Fruit fly (Drosophila melanogaster) whole organism, embryonic: ENCODE data around the gene nerfin-2.

Source experiments
- BtbVII ChIP-seq: fragments of 200-800 bp; sonication (Bioruptor generic); optimal IDR thresholded peaks from 3 replicates; lab custom pipeline; 2017; ENCODE audit warnings: missing biosample characterization, mild to moderate bottlenecking, missing genetic modification characterization
- CG12942 ChIP-seq: fragments of 200-800 bp; sonication (Bioruptor generic); optimal IDR thresholded peaks from 3 replicates; lab custom pipeline; 2016; ENCODE audit warnings: missing biosample characterization, missing genetic modification characterization
- CG13123 ChIP-seq: fragments of 200-800 bp; sonication (Bioruptor generic); optimal IDR thresholded peaks from 2 replicates; lab custom pipeline; 2016; ENCODE audit warnings: missing biosample characterization, missing genetic modification characterization
- CG14050 ChIP-seq: fragments of 200-800 bp; sonication (Bioruptor generic); IDR thresholded peaks from 3 replicates; pipeline ENCODE4 v1.3.6; 2022; ENCODE audit warnings: missing biosample characterization, missing genetic modification characterization
- CG15073 ChIP-seq: fragments of 200-800 bp; sonication (Bioruptor generic); optimal IDR thresholded peaks from 2 replicates; lab custom pipeline; 2016; ENCODE audit warnings: missing biosample characterization, missing genetic modification characterization
- CG15269 ChIP-seq: fragments of 200-800 bp; sonication (Bioruptor generic); optimal IDR thresholded peaks from 2 replicates; lab custom pipeline; 2018; ENCODE audit warnings: missing biosample characterization, mild to moderate bottlenecking, missing genetic modification characterization, moderate library complexity
- CG1603 ChIP-seq: fragments of 200-800 bp; sonication (Bioruptor generic); optimal IDR thresholded peaks from 2 replicates; lab custom pipeline; 2019; ENCODE audit warnings: missing biosample characterization, mild to moderate bottlenecking, missing genetic modification characterization, moderate library complexity
- CG1647 ChIP-seq: fragments of 200-800 bp; sonication (Bioruptor generic); optimal IDR thresholded peaks from 3 replicates; lab custom pipeline; 2016; ENCODE audit warnings: missing biosample characterization, missing genetic modification characterization
- CG16815 ChIP-seq: fragments of 200-800 bp; sonication (Bioruptor generic); optimal IDR thresholded peaks from 3 replicates; lab custom pipeline; 2017; ENCODE audit warnings: missing biosample characterization, mild to moderate bottlenecking, missing genetic modification characterization
- CG18011 ChIP-seq: fragments of 200-800 bp; sonication (Bioruptor generic); optimal IDR thresholded peaks from 2 replicates; lab custom pipeline; 2017; ENCODE audit warnings: missing biosample characterization, missing genetic modification characterization, mild to moderate bottlenecking, moderate library complexity, missing genotype
- CG18262 ChIP-seq: fragments of 200-800 bp; optimal IDR thresholded peaks from 3 replicates; lab custom pipeline; 2019; ENCODE audit warnings: missing biosample characterization, mild to moderate bottlenecking, missing genetic modification characterization, moderate library complexity
- CG30431 ChIP-seq: fragments of 200-800 bp; sonication (Bioruptor generic); optimal IDR thresholded peaks from 2 replicates; lab custom pipeline; 2017; ENCODE audit warnings: missing biosample characterization, missing genetic modification characterization
- CG31365 ChIP-seq: fragments of 200-800 bp; sonication (Bioruptor generic); optimal IDR thresholded peaks from 2 replicates; lab custom pipeline; 2018; ENCODE audit warnings: missing biosample characterization, mild to moderate bottlenecking, missing genetic modification characterization
- CG32772 ChIP-seq: fragments of 200-800 bp; sonication (Bioruptor generic); IDR thresholded peaks from 2 replicates; pipeline ENCODE4 v1.3.6; 2022; ENCODE audit warnings: missing biosample characterization, missing genetic modification characterization
- CG34224 ChIP-seq: fragments of 200-800 bp; sonication (Bioruptor generic); IDR thresholded peaks from 3 replicates; pipeline ENCODE4 v1.3.6; 2022; ENCODE audit warnings: missing biosample characterization, missing genetic modification characterization; ENCODE audit not compliant: partially characterized antibody
- CG4282 ChIP-seq: fragments of 200-800 bp; sonication (Bioruptor generic); optimal IDR thresholded peaks from 2 replicates; lab custom pipeline; 2016; ENCODE audit warnings: missing biosample characterization, missing genetic modification characterization
- CG5180 ChIP-seq: fragments of 200-800 bp; sonication (Bioruptor generic); optimal IDR thresholded peaks from 3 replicates; lab custom pipeline; 2017; ENCODE audit warnings: missing biosample characterization, missing genetic modification characterization, mild to moderate bottlenecking, moderate library complexity, missing genetic modification reagents
- CG7987 ChIP-seq: fragments of 200-800 bp; sonication (Bioruptor generic); optimal IDR thresholded peaks from 2 replicates; lab custom pipeline; 2018; ENCODE audit warnings: missing biosample characterization, mild to moderate bottlenecking, missing genetic modification characterization, moderate library complexity
- CG8924 ChIP-seq: fragments of 200-800 bp; optimal IDR thresholded peaks from 3 replicates; lab custom pipeline; 2019; ENCODE audit warnings: missing biosample characterization, mild to moderate bottlenecking, missing genetic modification characterization, moderate library complexity
- CTCF ChIP-seq: fragments of 200-800 bp; sonication (Bioruptor generic); optimal IDR thresholded peaks from 2 replicates; lab custom pipeline; 2017; ENCODE audit warnings: missing biosample characterization, mild to moderate bottlenecking, missing genetic modification characterization, moderate library complexity
- Elba2 ChIP-seq: fragments of 200-800 bp; sonication (Bioruptor generic); optimal IDR thresholded peaks from 3 replicates; lab custom pipeline; 2016; ENCODE audit warnings: missing biosample characterization, missing genetic modification characterization
- Fer2 ChIP-seq: fragments of 200-800 bp; sonication (Bioruptor generic); optimal IDR thresholded peaks from 2 replicates; lab custom pipeline; 2018; ENCODE audit warnings: missing biosample characterization, mild to moderate bottlenecking, missing genetic modification characterization, moderate library complexity
- Hand ChIP-seq: fragments of 200-800 bp; sonication (Bioruptor generic); optimal IDR thresholded peaks from 2 replicates; lab custom pipeline; 2017; ENCODE audit warnings: mild to moderate bottlenecking, missing biosample characterization, missing genetic modification reagents, missing genetic modification characterization
- Hmr ChIP-seq: fragments of 200-800 bp; sonication (Bioruptor generic); optimal IDR thresholded peaks from 3 replicates; lab custom pipeline; 2017; ENCODE audit warnings: mild to moderate bottlenecking, missing biosample characterization, missing genetic modification reagents, missing genetic modification characterization
- Hr3 ChIP-seq: fragments of 200-800 bp; sonication (Bioruptor generic); optimal IDR thresholded peaks from 3 replicates; lab custom pipeline; 2016; ENCODE audit warnings: missing biosample characterization, missing genetic modification characterization
- Hr39 ChIP-seq: fragments of >200 bp; optimal IDR thresholded peaks from 2 replicates; lab custom pipeline; 2017
- NFAT ChIP-seq: fragments of 200-800 bp; sonication (Bioruptor generic); IDR thresholded peaks from 2 replicates; pipeline ENCODE4 v1.3.6; 2022; ENCODE audit warnings: missing biosample characterization, missing genetic modification characterization
- PHDP ChIP-seq: fragments of 200-800 bp; sonication (Bioruptor generic); optimal IDR thresholded peaks from 3 replicates; lab custom pipeline; 2018; ENCODE audit warnings: missing biosample characterization, mild to moderate bottlenecking, missing genetic modification characterization, moderate library complexity
- Sox100B ChIP-seq: fragments of 200-800 bp; sonication (Bioruptor generic); optimal IDR thresholded peaks from 3 replicates; lab custom pipeline; 2018; ENCODE audit warnings: missing biosample characterization, mild to moderate bottlenecking, missing genetic modification characterization
- Stat92E ChIP-seq, 3 experiments: fragments of >200 bp in 2 of 3; fragments of 200-800 bp in 1 of 3; sonication (Bioruptor generic) in 1 of 3; optimal IDR thresholded peaks; 2 replicates each; lab custom pipeline; 2017 to 2019; ENCODE audit warnings: missing biosample characterization in 3 of 3, missing genetic modification characterization in 3 of 3, mild to moderate bottlenecking in 1 of 3, moderate library complexity in 1 of 3
- Trl ChIP-seq, 3 experiments: fragments of >200 bp in 2 of 3; fragments of 200-800 bp in 1 of 3; sonication (Bioruptor generic) in 1 of 3; optimal IDR thresholded peaks; 2 replicates in 1 of 3; 3 replicates in 2 of 3; lab custom pipeline; 2016 to 2017; ENCODE audit warnings: missing biosample characterization in 1 of 3, missing genetic modification characterization in 1 of 3
- Xrp1 ChIP-seq: fragments of 200-800 bp; sonication (Bioruptor generic); IDR thresholded peaks from 2 replicates; pipeline ENCODE4 v1.3.6; 2022; ENCODE audit warnings: missing biosample characterization, missing genetic modification characterization
- al ChIP-seq: fragments of 200-800 bp; sonication (Bioruptor generic); IDR thresholded peaks from 2 replicates; pipeline ENCODE4 v1.3.6; 2022; ENCODE audit warnings: missing biosample characterization, missing genetic modification characterization
- bowl ChIP-seq: fragments of 200-800 bp; sonication (Bioruptor generic); IDR thresholded peaks from 2 replicates; pipeline ENCODE4 v1.3.6; 2022; ENCODE audit warnings: missing biosample characterization, missing genetic modification characterization
- br ChIP-seq: fragments of >200 bp; optimal IDR thresholded peaks from 2 replicates; lab custom pipeline; 2017
- cato ChIP-seq: fragments of 200-800 bp; sonication (Bioruptor generic); optimal IDR thresholded peaks from 2 replicates; lab custom pipeline; 2016; ENCODE audit warnings: missing biosample characterization, missing genetic modification characterization, borderline replicate concordance
- fru ChIP-seq: fragments of >200 bp; optimal IDR thresholded peaks from 2 replicates; lab custom pipeline; 2017
- fu2 ChIP-seq: fragments of 200-800 bp; sonication (Bioruptor generic); optimal IDR thresholded peaks from 2 replicates; lab custom pipeline; 2016; ENCODE audit warnings: missing biosample characterization, missing genetic modification characterization
- gem ChIP-seq: fragments of 200-800 bp; sonication (Bioruptor generic); optimal IDR thresholded peaks from 2 replicates; lab custom pipeline; 2019; ENCODE audit warnings: missing biosample characterization, mild to moderate bottlenecking, missing genetic modification characterization, moderate library complexity
- gsb-n ChIP-seq: fragments of 200-800 bp; sonication (Bioruptor generic); optimal IDR thresholded peaks from 3 replicates; lab custom pipeline; 2018; ENCODE audit warnings: missing biosample characterization, mild to moderate bottlenecking, missing genetic modification characterization
- klu ChIP-seq: fragments of 200-800 bp; sonication (Bioruptor generic); IDR thresholded peaks from 2 replicates; pipeline ENCODE4 v1.3.6; 2022; ENCODE audit warnings: missing biosample characterization, missing genetic modification characterization
- lmd ChIP-seq: fragments of 200-800 bp; sonication (Bioruptor generic); IDR thresholded peaks from 2 replicates; pipeline ENCODE4 v1.3.6; 2022; ENCODE audit warnings: missing biosample characterization, missing genetic modification characterization
- mld ChIP-seq: fragments of 200-800 bp; sonication (Bioruptor generic); IDR thresholded peaks from 3 replicates; pipeline ENCODE4 v1.3.6; 2022; ENCODE audit warnings: missing biosample characterization, missing genetic modification characterization; ENCODE audit not compliant: partially characterized antibody
- nau ChIP-seq: fragments of 200-800 bp; sonication (Bioruptor generic); optimal IDR thresholded peaks from 3 replicates; lab custom pipeline; 2017; ENCODE audit warnings: missing biosample characterization, mild to moderate bottlenecking, missing genetic modification characterization, missing genetic modification reagents
- phol ChIP-seq: fragments of 200-800 bp; sonication (Bioruptor generic); optimal IDR thresholded peaks from 3 replicates; lab custom pipeline; 2018; ENCODE audit warnings: missing biosample characterization, mild to moderate bottlenecking, missing genetic modification characterization, moderate library complexity
- pzg ChIP-seq: fragments of 200-800 bp; sonication (Bioruptor generic); optimal IDR thresholded peaks from 3 replicates; lab custom pipeline; 2018; ENCODE audit warnings: missing biosample characterization, mild to moderate bottlenecking, missing genetic modification characterization, moderate library complexity
- slou ChIP-seq: fragments of 200-800 bp; sonication (Bioruptor generic); optimal IDR thresholded peaks from 3 replicates; lab custom pipeline; 2016; ENCODE audit warnings: missing biosample characterization, missing genetic modification characterization
- stwl ChIP-seq: fragments of 200-800 bp; sonication (Bioruptor generic); optimal IDR thresholded peaks from 3 replicates; lab custom pipeline; 2018; ENCODE audit warnings: missing biosample characterization, mild to moderate bottlenecking, missing genetic modification characterization, moderate library complexity
- tap ChIP-seq: fragments of 200-800 bp; optimal IDR thresholded peaks from 3 replicates; lab custom pipeline; 2019; ENCODE audit warnings: missing biosample characterization, mild to moderate bottlenecking, missing genetic modification characterization, moderate library complexity
- yki ChIP-seq: fragments of >200 bp; optimal IDR thresholded peaks from 3 replicates; lab custom pipeline; 2018
- zen ChIP-seq: fragments of 200-800 bp; sonication (Bioruptor generic); optimal IDR thresholded peaks from 3 replicates; lab custom pipeline; 2018; ENCODE audit warnings: missing biosample characterization, mild to moderate bottlenecking, missing genetic modification characterization, moderate library complexity

Gene nerfin-2

DNA sequence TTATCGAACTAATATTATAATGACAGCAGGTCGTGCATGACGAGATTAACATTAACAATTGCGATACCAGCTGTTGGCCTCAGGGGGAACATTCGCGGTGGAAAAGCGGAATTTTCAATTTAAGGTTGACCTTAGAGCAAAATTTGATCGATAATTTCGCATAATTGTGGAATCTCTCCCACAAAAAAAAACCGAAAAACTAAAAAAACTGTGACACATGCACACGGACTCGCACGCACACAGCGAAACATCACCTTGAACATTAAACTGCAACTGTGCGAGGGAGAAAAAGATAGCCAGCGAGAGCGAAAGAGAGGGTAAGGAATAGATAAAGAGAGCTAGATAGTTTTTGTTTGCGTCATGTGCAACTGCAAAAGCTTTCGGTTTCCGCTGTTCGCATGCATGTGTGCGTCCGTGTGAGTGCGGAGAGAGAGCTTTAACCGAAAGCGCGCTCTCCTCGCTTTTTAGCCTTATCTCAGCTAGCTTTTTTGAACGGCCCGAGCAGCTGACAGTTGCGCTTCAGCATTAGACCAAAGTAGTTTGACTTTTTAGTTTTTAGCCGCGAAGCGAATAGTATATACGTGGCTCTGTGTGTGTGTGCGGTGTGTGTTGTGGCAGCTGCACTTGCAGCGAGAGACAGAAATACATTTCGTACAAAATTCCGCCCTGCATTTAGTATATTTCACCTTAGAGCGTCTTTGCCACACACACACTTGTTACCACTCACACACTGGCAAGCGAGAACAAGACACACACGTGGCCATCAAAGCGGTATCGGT, 22.5 kb downstream of the nerfin-2 start:
- TF ChIP-seq CG31365 (tag; lab: Kevin White, UChicago) (peak; percentile 8), BtbVII (GFP tag; lab: Kevin White, UChicago) (peak; percentile 42), NFAT (GFP tag; lab: Robert Waterston, UW) (no peak), al (GFP tag; lab: Robert Waterston, UW) (no peak), tap (no peak), CG7987 (GFP tag; lab: Kevin White, UChicago) (no peak), Hmr (GFP tag; lab: Kevin White, UChicago) (peak; percentile 28), stwl (no peak), phol (tag; lab: Kevin White, UChicago) (no peak), gem (tag; lab: Kevin White, UChicago) (no peak), CG1647 (GFP tag; lab: Kevin White, UChicago) (no peak), pzg (GFP tag; lab: Kevin White, UChicago) (no peak), Stat92E (GFP tag; optimal IDR thresholded peaks at IDR 0.05; lab: Kevin White, UChicago) (no peak), CG8924 (no peak), CG1603 (no peak), slou (GFP tag; lab: Kevin White, UChicago) (no peak), Xrp1 (GFP tag; lab: Robert Waterston, UW) (no peak), Trl (optimal IDR thresholded peaks at IDR 0.05; lab: Kevin White, UChicago) (peak; percentile 83 to 91), Trl (GFP tag; optimal IDR thresholded peaks at IDR 0.05; lab: Kevin White, UChicago) (no peak), CG18011 (GFP tag; lab: Kevin White, UChicago) (no peak), CTCF (peak; percentile 44), nau (GFP tag; lab: Kevin White, UChicago) (peak; percentile 55), Hand (GFP tag; lab: Kevin White, UChicago) (no peak), Hr3 (GFP tag; lab: Kevin White, UChicago) (no peak), PHDP (tag; lab: Kevin White, UChicago) (no peak), gsb-n (no peak), cato (no peak), zen (tag; lab: Kevin White, UChicago) (no peak), CG15269 (tag; lab: Kevin White, UChicago) (peak; percentile 40), CG4282 (GFP tag; lab: Kevin White, UChicago) (no peak), CG34224 (GFP tag; lab: Robert Waterston, UW) (peak; percentile 27; the same call in 1 of the 3 replicates), CG30431 (GFP tag; lab: Kevin White, UChicago) (no peak), yki (no peak), bowl (GFP tag; lab: Robert Waterston, UW) (no peak), fru (no peak), lmd (GFP tag; lab: Robert Waterston, UW) (no peak), klu (GFP tag; lab: Robert Waterston, UW) (no peak), Elba2 (GFP tag; lab: Kevin White, UChicago) (no peak), Sox100B (GFP tag; lab: Kevin White, UChicago) (no peak), fu2 (no peak), CG15073 (GFP tag; lab: Kevin White, UChicago) (no peak), CG32772 (GFP tag; lab: Robert Waterston, UW) (no peak), CG14050 (GFP tag; lab: Robert Waterston, UW) (no peak), CG12942 (GFP tag; lab: Kevin White, UChicago) (no peak), br (no peak), CG13123 (GFP tag; lab: Kevin White, UChicago) (no peak), Fer2 (tag; lab: Kevin White, UChicago) (no peak), CG16815 (GFP tag; lab: Kevin White, UChicago) (no peak), CG5180 (GFP tag; lab: Kevin White, UChicago) (no peak), mld (GFP tag; lab: Robert Waterston, UW) (no peak), CG18262 (no peak), Hr39 (lab: Kevin White, UChicago) (no peak)
